Worm (Caenorhabditis elegans): Measurements from ENCODE around the gene R07E3.7.

DNA sequence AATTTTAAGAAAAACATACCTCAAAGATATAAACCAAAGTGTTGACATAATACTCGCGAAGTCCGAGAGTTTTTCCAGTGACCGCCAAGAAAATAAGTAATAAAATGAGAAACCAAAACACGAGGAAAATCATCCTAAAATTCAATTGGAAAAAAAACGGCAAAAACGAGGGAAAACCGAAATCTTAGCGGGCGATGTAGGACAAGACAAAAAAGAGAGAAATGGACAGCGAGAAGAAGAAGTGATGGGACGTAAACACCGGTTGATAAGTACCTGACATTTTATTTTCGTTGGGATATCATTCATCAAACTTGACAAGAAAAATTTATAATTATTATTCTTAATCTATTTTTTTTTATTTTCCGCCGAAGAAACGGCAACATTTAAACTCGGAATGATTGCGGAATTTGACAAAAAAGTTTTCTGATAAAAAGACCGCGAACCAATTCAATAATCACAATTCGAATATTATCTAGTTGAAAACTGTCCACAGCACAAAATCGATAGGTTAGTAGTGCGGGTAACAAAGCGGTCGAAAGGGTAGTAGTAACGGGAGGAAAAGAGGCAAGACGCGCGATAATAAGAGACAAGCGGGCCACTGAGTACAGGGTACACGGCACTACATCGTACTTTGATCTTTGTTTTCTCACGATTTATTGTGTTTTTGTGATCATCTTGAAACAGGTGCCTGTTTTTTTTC, 28.1 kb downstream of the R07E3.7 start, which contains the start of gene acl-5:
- TF ChIP-seq dve-1 (tag; optimal IDR thresholded peaks at IDR 0.05) = no peak
- TF ChIP-seq unc-55 (GFP tag; optimal IDR thresholded peaks at IDR 0.05) = no peak
- TF ChIP-seq tbx-2 (tag; optimal IDR thresholded peaks at IDR 0.05) = no peak
- no peak for TF ChIP-seq gmeb-2 (tag; optimal IDR thresholded peaks at IDR 0.05)
- TF ChIP-seq sox-2 (GFP tag; IDR thresholded peaks at IDR 0.05) = no peak
- TF ChIP-seq pat-9 (tag; optimal IDR thresholded peaks at IDR 0.05) = no peak
- no peak for TF ChIP-seq lim-6 (tag; optimal IDR thresholded peaks at IDR 0.05)
- TF ChIP-seq elt-2 (tag; optimal IDR thresholded peaks at IDR 0.05) = no peak
- no peak for TF ChIP-seq npax-4 (tag; optimal IDR thresholded peaks at IDR 0.05)
- no peak for TF ChIP-seq ceh-22 (tag; optimal IDR thresholded peaks at IDR 0.05)
- no peak for TF ChIP-seq dmd-4 (tag; optimal IDR thresholded peaks at IDR 0.05; ENCODE audit: borderline replicate concordance)
- TF ChIP-seq nhr-11 (tag; optimal IDR thresholded peaks at IDR 0.05) = no peak
- TF ChIP-seq fkh-10 (GFP tag; optimal IDR thresholded peaks at IDR 0.05) = no peak
